Fruit fly (Drosophila melanogaster): ENCODE results near the gene RpS21.

The RpS21 gene

dm6 chr2L:2830341-2830800 is 25.5 kb upstream of the RpS21 start (continued):
- TF ChIP-seq CG17186 (GFP tag; optimal IDR thresholded peaks at IDR 0.05), result peak; percentile 25
- no peak for TF ChIP-seq z (GFP tag; IDR thresholded peaks at IDR 0.05)
- TF ChIP-seq en (GFP tag; optimal IDR thresholded peaks at IDR 0.05), result peak; percentile 31
- peak; percentile 35; the same call in 1 of the 2 replicates for TF ChIP-seq gsb (GFP tag; IDR thresholded peaks at IDR 0.05)
- no peak for TF ChIP-seq CG8944 (GFP tag; optimal IDR thresholded peaks at IDR 0.05)
- peak; percentile 86 for TF ChIP-seq gsb-n (tag; optimal IDR thresholded peaks at IDR 0.05)
- TF ChIP-seq sim (GFP tag; IDR thresholded peaks at IDR 0.05), result peak; percentile 36; the same call in 1 of the 2 replicates
- peak; percentile 31 for TF ChIP-seq CG7786 (GFP tag; optimal IDR thresholded peaks at IDR 0.05)
- no peak for TF ChIP-seq mirr (GFP tag; optimal IDR thresholded peaks at IDR 0.05)
- TF ChIP-seq Pdp1 (GFP tag; optimal IDR thresholded peaks at IDR 0.05), result peak; percentile 65 to 74
- TF ChIP-seq Side (GFP tag; optimal IDR thresholded peaks at IDR 0.05), result peak; percentile 47
- TF ChIP-seq CG9797 (GFP tag; optimal IDR thresholded peaks at IDR 0.05), result peak; percentile 32
- TF ChIP-seq bbx (GFP tag; IDR thresholded peaks at IDR 0.05; ENCODE audit: partially characterized antibody), result no peak
- peak in 1 of 2 experiments; percentile 97 for TF ChIP-seq eve (GFP tag; optimal IDR thresholded peaks at IDR 0.05)
- no peak for TF ChIP-seq prd (optimal IDR thresholded peaks at IDR 0.05)
- peak; percentile 82 for TF ChIP-seq prd (GFP tag; IDR thresholded peaks at IDR 0.05)
- peak; percentile 77 for TF ChIP-seq CG30020 (tag; optimal IDR thresholded peaks at IDR 0.05)
- TF ChIP-seq Jarid2 (GFP tag; optimal IDR thresholded peaks at IDR 0.05), result peak; percentile 42
- TF ChIP-seq CrebB (tag; optimal IDR thresholded peaks at IDR 0.05), result peak; percentile 61
- TF ChIP-seq Drgx (GFP tag; IDR thresholded peaks at IDR 0.05), result peak; percentile 79
- no peak for TF ChIP-seq Lim3 (GFP tag; IDR thresholded peaks at IDR 0.05)
- TF ChIP-seq CG17802 (tag; optimal IDR thresholded peaks at IDR 0.05), result peak; percentile 27
- no peak for TF ChIP-seq CG15073 (GFP tag; optimal IDR thresholded peaks at IDR 0.05)
- TF ChIP-seq CG11456 (GFP tag; IDR thresholded peaks at IDR 0.05), result peak; percentile 30; the same call in 1 of the 3 replicates
- peak; percentile 86 for TF ChIP-seq CG15696 (tag; optimal IDR thresholded peaks at IDR 0.05)
- peak in 1 of 3 experiments; percentile 97 for TF ChIP-seq lola (GFP tag; optimal IDR thresholded peaks at IDR 0.05)
- TF ChIP-seq Dll (GFP tag; IDR thresholded peaks at IDR 0.05; ENCODE audit: partially characterized antibody), result no peak
- TF ChIP-seq CG13287 (GFP tag; IDR thresholded peaks at IDR 0.05; ENCODE audit: partially characterized antibody), result no peak
- TF ChIP-seq CG6689 (GFP tag; IDR thresholded peaks at IDR 0.05), result peak; percentile 89
- peak; percentile 88 for TF ChIP-seq CG13296 (GFP tag; optimal IDR thresholded peaks at IDR 0.05)
- peak; percentile 68 for TF ChIP-seq CG7928 (GFP tag; optimal IDR thresholded peaks at IDR 0.05)
- TF ChIP-seq Mrtf (GFP tag; IDR thresholded peaks at IDR 0.05), result peak; percentile 41; the same call in 1 of the 3 replicates
- TF ChIP-seq jumu (GFP tag; optimal IDR thresholded peaks at IDR 0.05), result peak; percentile 5
- peak; percentile 82 for TF ChIP-seq NfI (GFP tag; optimal IDR thresholded peaks at IDR 0.05)
- no peak for TF ChIP-seq h (optimal IDR thresholded peaks at IDR 0.05)
- peak; percentile 89 for TF ChIP-seq Fer1 (GFP tag; optimal IDR thresholded peaks at IDR 0.05)
- peak; percentile 82 for TF ChIP-seq Nf-YC (tag; optimal IDR thresholded peaks at IDR 0.05)
- no peak for TF ChIP-seq ato (GFP tag; IDR thresholded peaks at IDR 0.05; ENCODE audit: partially characterized antibody)
- TF ChIP-seq CG31441 (GFP tag; IDR thresholded peaks at IDR 0.05), result peak; percentile 94
- no peak for TF ChIP-seq p53 (GFP tag; optimal IDR thresholded peaks at IDR 0.05)
- no peak for TF ChIP-seq CG7271 (tag; optimal IDR thresholded peaks at IDR 0.05)
- TF ChIP-seq unc-4 (GFP tag; IDR thresholded peaks at IDR 0.05; ENCODE audit: partially characterized antibody), result no peak
- TF ChIP-seq nmo (GFP tag; optimal IDR thresholded peaks at IDR 0.05), result peak; percentile 96
- TF ChIP-seq CG14441 (GFP tag; IDR thresholded peaks at IDR 0.05), result peak; percentile 53
- TF ChIP-seq tll (GFP tag; optimal IDR thresholded peaks at IDR 0.05), result no peak
- peak; percentile 97 for TF ChIP-seq CG7556 (GFP tag; optimal IDR thresholded peaks at IDR 0.05)
- TF ChIP-seq HmgD (GFP tag; optimal IDR thresholded peaks at IDR 0.05), result no peak
- peak; percentile 73 for TF ChIP-seq onecut (GFP tag; IDR thresholded peaks at IDR 0.05)
- peak; percentile 93 for TF ChIP-seq tio (GFP tag; optimal IDR thresholded peaks at IDR 0.05)
- peak; percentile 8 for TF ChIP-seq Sry-δ (GFP tag; optimal IDR thresholded peaks at IDR 0.05)

Measured in whole organism, embryonic.